Fruit fly (Drosophila melanogaster): ENCODE data around the gene CG5623.

The CG5623 gene

DNA sequence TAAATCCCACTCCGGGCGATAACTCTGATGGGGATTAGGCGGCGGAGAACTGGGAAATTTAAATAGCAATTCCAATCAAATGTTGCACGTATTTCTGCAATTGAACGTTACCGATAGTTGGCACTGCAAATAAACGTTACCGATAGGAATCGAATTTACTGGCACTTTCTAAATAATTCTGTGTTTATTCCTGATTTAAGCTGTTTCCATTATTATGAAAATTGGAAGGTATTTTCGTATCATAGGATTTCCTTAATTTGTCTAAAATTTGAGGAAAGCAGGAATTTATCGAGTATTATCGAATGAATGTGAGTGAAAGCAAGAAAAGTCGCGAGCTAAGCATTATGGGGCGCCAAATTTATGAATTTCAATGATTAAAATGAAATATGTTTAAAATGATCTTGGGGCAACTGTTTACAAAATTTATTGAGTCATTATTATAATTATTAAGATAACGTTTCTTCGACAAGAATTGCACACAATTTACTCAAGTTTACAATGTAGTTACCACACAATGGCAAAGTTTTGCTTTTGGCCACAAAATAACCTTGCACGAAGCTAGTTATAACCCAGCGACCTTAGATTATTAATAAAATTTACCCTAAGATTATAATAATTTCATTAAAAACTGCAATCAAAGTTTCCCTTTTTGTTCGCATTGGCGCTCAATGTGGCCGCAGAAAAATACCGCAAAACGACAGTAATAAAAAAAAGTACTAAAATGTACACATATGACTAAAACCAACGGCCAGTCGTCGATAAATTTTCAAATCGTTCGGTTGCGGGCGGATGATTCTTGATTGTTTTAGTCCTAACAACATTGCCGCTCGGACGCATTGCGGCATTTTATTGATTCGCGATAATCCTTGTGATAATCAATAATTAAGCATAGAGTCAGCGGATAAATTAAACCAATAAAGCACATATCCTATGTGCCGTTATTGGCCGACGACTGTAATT, 36.5 kb upstream of the CG5623 start, which contains the start of gene alpha-Man-IIb (continued):
- no peak for TF ChIP-seq ATbp (GFP tag; optimal IDR thresholded peaks at IDR 0.05)
- TF ChIP-seq tll (GFP tag; optimal IDR thresholded peaks at IDR 0.05), result no peak
- peak; percentile 92 for TF ChIP-seq CG34224 (GFP tag; IDR thresholded peaks at IDR 0.05; ENCODE audit: partially characterized antibody)
- TF ChIP-seq wek (GFP tag; optimal IDR thresholded peaks at IDR 0.05), result no peak
- 0 out of 3 replicates have a peak, but pooled peaks have one; percentile 26 for TF ChIP-seq dysf (GFP tag; IDR thresholded peaks at IDR 0.05)
- peak; percentile 19 for TF ChIP-seq CHES-1-like (GFP tag; optimal IDR thresholded peaks at IDR 0.05)
- TF ChIP-seq nom (GFP tag; optimal IDR thresholded peaks at IDR 0.05), result peak; percentile 17
- TF ChIP-seq NFAT (GFP tag; IDR thresholded peaks at IDR 0.05), result peak; percentile 24; the same call in 1 of the 2 replicates
- no peak for TF ChIP-seq CG11696 (GFP tag; IDR thresholded peaks at IDR 0.05)
- peak; percentile 53 for TF ChIP-seq CG1603 (tag; optimal IDR thresholded peaks at IDR 0.05)
- peak; percentile 62 for TF ChIP-seq Dref (GFP tag; IDR thresholded peaks at IDR 0.05)
- TF ChIP-seq nerfin-1 (tag; optimal IDR thresholded peaks at IDR 0.05), result peak; percentile 36
- no peak for TF ChIP-seq fru (optimal IDR thresholded peaks at IDR 0.05)
- TF ChIP-seq ranshi (GFP tag; IDR thresholded peaks at IDR 0.05), result no peak
- no peak for TF ChIP-seq CG2678 (tag; optimal IDR thresholded peaks at IDR 0.05)
- TF ChIP-seq CG10147 (GFP tag; optimal IDR thresholded peaks at IDR 0.05), result no peak
- TF ChIP-seq CG7786 (GFP tag; optimal IDR thresholded peaks at IDR 0.05), result no peak
- TF ChIP-seq CG10462 (GFP tag; optimal IDR thresholded peaks at IDR 0.05), result no peak
- no peak for TF ChIP-seq ken (GFP tag; IDR thresholded peaks at IDR 0.05)
- TF ChIP-seq az2 (GFP tag; optimal IDR thresholded peaks at IDR 0.05), result no peak
- no peak for TF ChIP-seq CG6254 (GFP tag; optimal IDR thresholded peaks at IDR 0.05)
- peak; percentile 65 for TF ChIP-seq HmgZ (tag; optimal IDR thresholded peaks at IDR 0.05)
- TF ChIP-seq HHEX (GFP tag; optimal IDR thresholded peaks at IDR 0.05), result peak; percentile 13
- TF ChIP-seq CG2116 (GFP tag; optimal IDR thresholded peaks at IDR 0.05), result peak; percentile 59
- no peak for TF ChIP-seq CG8478 (optimal IDR thresholded peaks at IDR 0.05)
- no peak for TF ChIP-seq CG12744 (GFP tag; optimal IDR thresholded peaks at IDR 0.05)
- no peak for TF ChIP-seq cad (GFP tag; optimal IDR thresholded peaks at IDR 0.05)
- peak; percentile 25 for TF ChIP-seq CG30020 (tag; optimal IDR thresholded peaks at IDR 0.05)
- TF ChIP-seq sna (GFP tag; IDR thresholded peaks at IDR 0.05; ENCODE audit: partially characterized antibody), result peak; percentile 89
- TF ChIP-seq pan (optimal IDR thresholded peaks at IDR 0.05), result no peak
- TF ChIP-seq pan (GFP tag; optimal IDR thresholded peaks at IDR 0.05 in 1 of 2, IDR thresholded peaks at IDR 0.05 in 1 of 2), result peak in 1 of 2 experiments; percentile 48
- TF ChIP-seq sima (GFP tag; optimal IDR thresholded peaks at IDR 0.05), result no peak
- TF ChIP-seq CG4404 (GFP tag; IDR thresholded peaks at IDR 0.05), result no peak
- TF ChIP-seq Bgb (GFP tag; IDR thresholded peaks at IDR 0.05; ENCODE audit: partially characterized antibody), result peak; percentile 79
- TF ChIP-seq ac (GFP tag; optimal IDR thresholded peaks at IDR 0.05), result no peak
- TF ChIP-seq org-1 (GFP tag; optimal IDR thresholded peaks at IDR 0.05), result no peak
- no peak for TF ChIP-seq CG7745 (tag; optimal IDR thresholded peaks at IDR 0.05)
- TF ChIP-seq GATAe (GFP tag; conservative IDR thresholded peaks at IDR 0.05), result no peak
- no peak for TF ChIP-seq CG15601 (tag; optimal IDR thresholded peaks at IDR 0.05)
- TF ChIP-seq grau (tag; optimal IDR thresholded peaks at IDR 0.05), result peak; percentile 21
- no peak for TF ChIP-seq CG18262 (tag; optimal IDR thresholded peaks at IDR 0.05)
- peak; percentile 9 for TF ChIP-seq mirr (GFP tag; optimal IDR thresholded peaks at IDR 0.05)
- no peak for TF ChIP-seq ERR (GFP tag; optimal IDR thresholded peaks at IDR 0.05)
- TF ChIP-seq Sry-β (GFP tag; optimal IDR thresholded peaks at IDR 0.05), result no peak
- TF ChIP-seq abd-A (tag; optimal IDR thresholded peaks at IDR 0.05), result peak; percentile 80
- no peak for TF ChIP-seq CG10565 (GFP tag; optimal IDR thresholded peaks at IDR 0.05)
- peak; percentile 84 for TF ChIP-seq gfzf (GFP tag; optimal IDR thresholded peaks at IDR 0.05)
- TF ChIP-seq pita (GFP tag; optimal IDR thresholded peaks at IDR 0.05), result no peak
- no peak for TF ChIP-seq cas (GFP tag; IDR thresholded peaks at IDR 0.05)

All from whole organism, embryonic.